Worm (Caenorhabditis elegans) whole organism, L3 larva: ENCODE results near the gene srw-33.

Experiments used
- lin-39 ChIP-seq: fragments of 150-350 bp; optimal IDR thresholded peaks from 2 replicates; lab custom pipeline; 2018; ENCODE audit warnings: missing biosample characterization, missing genetic modification reagents, missing genetic modification characterization
- nhr-76 ChIP-seq: fragments of 150-350 bp; sonication (generic microtip); optimal IDR thresholded peaks from 5 replicates; lab custom pipeline; 2014; ENCODE audit warnings: missing biosample characterization, missing genetic modification characterization

DNA sequence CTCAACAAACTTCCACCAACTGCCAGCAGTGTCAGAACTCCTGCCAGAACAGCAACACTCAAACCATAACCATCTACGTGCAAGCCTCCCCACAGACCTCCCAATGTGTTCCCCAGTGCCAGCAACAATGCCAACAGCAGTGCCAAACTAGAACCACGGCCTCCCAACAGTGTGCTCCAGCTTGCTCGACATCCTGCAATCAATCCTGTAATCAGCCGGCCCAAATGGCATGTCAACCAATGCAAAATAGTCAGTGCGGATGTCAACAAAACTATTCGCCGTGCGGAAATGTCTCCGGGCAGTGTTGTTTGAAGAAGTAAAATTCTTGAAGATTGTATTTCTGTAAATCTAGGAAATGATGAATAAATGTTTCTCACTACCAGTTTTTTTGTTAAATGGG is 15.4 kb upstream of the srw-33 start:
- no peak for TF ChIP-seq nhr-76 (tag; lab: Kevin White, UChicago)
- no peak for TF ChIP-seq lin-39
